Worm (Caenorhabditis elegans) whole organism, L1 larva: ENCODE results near the gene F32D8.4.

Experiments
- Y116A8C.19 ChIP-seq: sonication (generic microtip); optimal IDR thresholded peaks from 2 replicates; lab custom pipeline; 2016; ENCODE audit warnings: missing compliant biosample characterization, missing genetic modification characterization, borderline replicate concordance
- aha-1 ChIP-seq: fragments of 150-350 bp; optimal IDR thresholded peaks from 2 replicates; lab custom pipeline; 2014; ENCODE audit warnings: missing biosample characterization, missing genetic modification characterization
- ama-1 ChIP-seq: fragments of 150-350 bp; optimal IDR thresholded peaks from 2 replicates; lab custom pipeline; 2014
- efl-1 ChIP-seq, 4 experiments: fragments of 150-350 bp; optimal IDR thresholded peaks in 3 of 4; peaks in 1 of 4; 1 replicate in 1 of 4; 2 replicates in 3 of 4; lab custom pipeline; 2014; ENCODE audit warnings: missing biosample characterization in 2 of 4, missing genetic modification characterization in 2 of 4, missing genetic modification reagents in 2 of 4
- egl-13 ChIP-seq: sonication (generic microtip); optimal IDR thresholded peaks from 2 replicates; lab custom pipeline; 2016; ENCODE audit warnings: missing genotype, missing genetic modification reagents, missing genetic modification characterization, missing compliant biosample characterization
- egl-27 ChIP-seq, 2 experiments: fragments of 150-350 bp in 1 of 2; sonication (generic microtip); optimal IDR thresholded peaks; 3 replicates each; lab custom pipeline; 2017 to 2018; ENCODE audit warnings: missing biosample characterization in 2 of 2, missing genetic modification characterization in 2 of 2, missing genetic modification reagents in 2 of 2
- elt-2 ChIP-seq: sonication (generic microtip); optimal IDR thresholded peaks from 2 replicates; lab custom pipeline; 2016; ENCODE audit warnings: missing genetic modification characterization, mild to moderate bottlenecking, inconsistent platforms, missing compliant biosample characterization, missing genetic modification reagents
- ets-5 ChIP-seq: fragments of 200-800 bp; sonication (Bioruptor generic); IDR thresholded peaks from 2 replicates; pipeline ENCODE4 v1.3.6; 2022; ENCODE audit warnings: missing genetic modification characterization, missing compliant biosample characterization
- fkh-10 ChIP-seq: sonication (generic microtip); optimal IDR thresholded peaks from 2 replicates; lab custom pipeline; 2017; ENCODE audit warnings: missing biosample characterization, missing genetic modification reagents, missing genetic modification characterization
- hlh-17 ChIP-seq: fragments of 200-800 bp; sonication (Bioruptor generic); optimal IDR thresholded peaks from 2 replicates; lab custom pipeline; 2018; ENCODE audit warnings: missing genetic modification characterization, mild to moderate bottlenecking, missing compliant biosample characterization, moderate library complexity, borderline replicate concordance
- hlh-4 ChIP-seq: sonication (generic microtip); optimal IDR thresholded peaks from 2 replicates; lab custom pipeline; 2016; ENCODE audit warnings: mild to moderate bottlenecking, missing genetic modification characterization, missing compliant biosample characterization
- lin-14 ChIP-seq: fragments of 200-800 bp; sonication (Bioruptor generic); optimal IDR thresholded peaks from 2 replicates; lab custom pipeline; 2018; ENCODE audit warnings: mild to moderate bottlenecking, missing genetic modification characterization, moderate library complexity, missing compliant biosample characterization
- nhr-11 ChIP-seq: fragments of 150-350 bp; optimal IDR thresholded peaks from 2 replicates; lab custom pipeline; 2014; ENCODE audit warnings: missing biosample characterization, missing genetic modification characterization
- nhr-77 ChIP-seq: fragments of 150-350 bp; optimal IDR thresholded peaks from 2 replicates; lab custom pipeline; 2014; ENCODE audit warnings: missing biosample characterization, missing genetic modification characterization
- sox-4 ChIP-seq: sonication (generic microtip); optimal IDR thresholded peaks from 2 replicates; lab custom pipeline; 2016; ENCODE audit warnings: missing genetic modification characterization, missing compliant biosample characterization
- swsn-7 ChIP-seq: sonication (generic microtip); optimal IDR thresholded peaks from 2 replicates; lab custom pipeline; 2016; ENCODE audit warnings: missing genetic modification characterization, missing compliant biosample characterization
- unc-62 ChIP-seq: fragments of 150-350 bp; optimal IDR thresholded peaks from 2 replicates; lab custom pipeline; 2014; ENCODE audit warnings: missing biosample characterization, missing genetic modification reagents, missing genetic modification characterization
- vab-15 ChIP-seq: sonication (generic microtip); optimal IDR thresholded peaks from 2 replicates; lab custom pipeline; 2017; ENCODE audit warnings: missing genotype, mild to moderate bottlenecking, missing genetic modification characterization, missing compliant biosample characterization
- zag-1 ChIP-seq: fragments of 150-350 bp; optimal IDR thresholded peaks from 2 replicates; lab custom pipeline; 2014; ENCODE audit warnings: missing biosample characterization, missing genetic modification characterization

The F32D8.4 gene

DNA sequence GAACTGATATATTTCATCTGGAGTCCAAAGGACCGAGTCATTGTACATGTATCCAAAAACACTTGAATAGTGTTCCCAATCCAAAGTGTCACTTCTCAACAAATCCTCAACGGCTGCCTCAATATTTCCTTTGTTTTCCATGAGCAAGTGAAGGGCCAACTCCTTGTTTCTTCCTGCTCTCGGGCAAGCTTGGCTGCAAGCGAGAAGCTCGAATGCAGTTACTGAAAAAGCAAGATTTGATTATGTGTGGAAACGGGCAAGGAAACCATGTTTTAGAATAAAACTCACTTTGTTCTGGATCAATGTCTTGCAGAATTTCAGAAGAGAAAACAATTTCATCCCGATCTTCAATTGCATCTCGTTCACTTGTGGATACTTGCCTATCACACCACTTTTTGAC lies 39.2 kb downstream of the F32D8.4 start:
- TF ChIP-seq lin-14 (peak; percentile 12), fkh-10 (peak; percentile 52), zag-1 (tag; lab: Kevin White, UChicago) (no peak), egl-27 (tag; optimal IDR thresholded peaks at IDR 0.05; lab: Kevin White, UChicago) (no peak)
- TF ChIP-seq, all 84 proteins: peak for 2

DNA sequence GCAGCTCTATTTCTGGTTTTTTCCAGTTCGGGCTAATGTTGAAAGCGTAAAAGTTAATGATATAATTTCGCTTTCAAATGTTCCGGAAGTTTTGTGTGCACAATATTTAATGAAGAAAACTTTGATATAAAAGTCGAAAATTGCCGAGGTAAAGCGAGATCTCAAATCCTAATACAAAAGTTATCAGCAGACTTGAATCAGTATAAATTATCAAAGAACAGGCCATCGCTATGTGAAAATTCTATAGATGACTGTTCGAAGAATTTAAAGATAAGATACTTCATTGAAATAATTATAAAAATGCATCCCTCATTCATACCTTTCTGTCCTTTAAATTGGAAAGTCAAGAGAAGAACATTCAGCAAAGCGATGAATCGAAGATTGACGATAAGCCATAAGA lies 46.5 kb downstream of the F32D8.4 start, which contains the start of gene C29A12.6:
Gene C29A12.6 (plus strand): TSS at position 301 of the 400 bp plus-strand sequence.
- no peak for TF ChIP-seq zag-1 (tag; lab: Kevin White, UChicago)
- TF ChIP-seq ets-5 (GFP tag; lab: Robert Waterston, UW), result no peak
- no peak for TF ChIP-seq efl-1 (optimal IDR thresholded peaks at IDR 0.05; lab: Kevin White, UChicago)
- TF ChIP-seq efl-1 (GFP tag; optimal IDR thresholded peaks at IDR 0.05 in 1 of 2; lab: Kevin White, UChicago), result no peak
- TF ChIP-seq aha-1 (tag; lab: Kevin White, UChicago), result no peak
- TF ChIP-seq nhr-11 (tag; lab: Kevin White, UChicago), result no peak
- no peak for TF ChIP-seq elt-2
- no peak for TF ChIP-seq ama-1
- no peak for TF ChIP-seq egl-13 (tag; lab: Kevin White, UChicago)
- TF ChIP-seq vab-15 (tag; lab: Kevin White, UChicago), result no peak
- TF ChIP-seq unc-62 (GFP tag; lab: Kevin White, UChicago), result no peak
- no peak for TF ChIP-seq Y116A8C.19
- TF ChIP-seq swsn-7, result no peak
- TF ChIP-seq nhr-77 (tag; lab: Kevin White, UChicago), result no peak
- no peak for TF ChIP-seq sox-4 (tag; lab: Kevin White, UChicago)
- TF ChIP-seq hlh-4, result no peak
- TF ChIP-seq hlh-17 (GFP tag; lab: Kevin White, UChicago), result no peak
